Fruit fly (Drosophila melanogaster): ENCODE results near the gene Rab18.

dm6 chrX:5698087-5698727 lies 26.6 kb upstream of the Rab18 start, which contains the start of gene AdamTS-B:
- TF ChIP-seq psq (optimal IDR thresholded peaks at IDR 0.05): no peak
- no peak for TF ChIP-seq Dll (optimal IDR thresholded peaks at IDR 0.05)
- TF ChIP-seq CG8478 (optimal IDR thresholded peaks at IDR 0.05): no peak
- no peak for TF ChIP-seq EcR (GFP tag; optimal IDR thresholded peaks at IDR 0.05)
- TF ChIP-seq usp (GFP tag; optimal IDR thresholded peaks at IDR 0.05): no peak
